ENCODE assay signal across 1 fruit fly cellular context in genomic region chr3L:8693558-8694502, dm6.
TF ChIP-seq lines count a peak whose summit lies in the region.

No protein-coding gene starts in this region.

TF ChIP-seq in whole organism, embryonic, 481 proteins besides CTCF, POLR2A, EP300 and RAD21 (continued from another document):
- TF ChIP-seq trh (GFP tag; optimal IDR thresholded peaks at IDR 0.05; lab: Kevin White, UChicago) = no peak
- TF ChIP-seq CG11456 (GFP tag; IDR thresholded peaks at IDR 0.05; lab: Robert Waterston, UW) = 0 out of 3 replicates have a peak, but pooled peaks have one; percentile 21
- TF ChIP-seq Drgx (GFP tag; IDR thresholded peaks at IDR 0.05; lab: Robert Waterston, UW) = peak; percentile 46; the same call in 1 of the 2 replicates
- TF ChIP-seq Rfx (GFP tag; IDR thresholded peaks at IDR 0.05; lab: Robert Waterston, UW) = peak; percentile 26; the same call in 1 of the 2 replicates
- peak; percentile 35 for TF ChIP-seq Ets65A (GFP tag; lab: Kevin White, UChicago)
- TF ChIP-seq Sry-β (GFP tag; optimal IDR thresholded peaks at IDR 0.05; lab: Kevin White, UChicago) = no peak
- TF ChIP-seq abd-A (tag; optimal IDR thresholded peaks at IDR 0.05; lab: Kevin White, UChicago) = peak; percentile 6
- TF ChIP-seq Bteb2 (GFP tag; optimal IDR thresholded peaks at IDR 0.05; lab: Kevin White, UChicago) = no peak
- TF ChIP-seq H2.0 (GFP tag; IDR thresholded peaks at IDR 0.05; lab: Robert Waterston, UW) = no peak
- peak; percentile 88 for TF ChIP-seq CG6175 (GFP tag; IDR thresholded peaks at IDR 0.05; lab: Robert Waterston, UW)
- no peak for TF ChIP-seq CG8290 (GFP tag; optimal IDR thresholded peaks at IDR 0.05; lab: Kevin White, UChicago)
- peak in 1 of 2 experiments; percentile 45 for TF ChIP-seq CG8290 (tag; optimal IDR thresholded peaks at IDR 0.05; lab: Kevin White, UChicago)
- TF ChIP-seq HLH3B (GFP tag; IDR thresholded peaks at IDR 0.05; lab: Robert Waterston, UW) = no peak
- TF ChIP-seq CG2129 (GFP tag; IDR thresholded peaks at IDR 0.05; lab: Robert Waterston, UW; ENCODE audit: partially characterized antibody) = no peak
- no peak for TF ChIP-seq ttk (GFP tag; IDR thresholded peaks at IDR 0.05; lab: Robert Waterston, UW)
- 0 out of 2 replicates have a peak, but pooled peaks have one; percentile 45 for TF ChIP-seq vvl (GFP tag; IDR thresholded peaks at IDR 0.05; lab: Robert Waterston, UW)
- TF ChIP-seq CG7357 (GFP tag; IDR thresholded peaks at IDR 0.05; lab: Robert Waterston, UW) = no peak
- peak; percentile 24 for TF ChIP-seq sens (GFP tag; lab: Kevin White, UChicago)
- no peak for TF ChIP-seq tin (GFP tag; optimal IDR thresholded peaks at IDR 0.05; lab: Kevin White, UChicago)
- TF ChIP-seq CG9932 (GFP tag; IDR thresholded peaks at IDR 0.05; lab: Robert Waterston, UW) = 0 out of 2 replicates have a peak, but pooled peaks have one; percentile 9
- no peak for TF ChIP-seq inv (GFP tag; IDR thresholded peaks at IDR 0.05; lab: Robert Waterston, UW; ENCODE audit: partially characterized antibody)
- no peak for TF ChIP-seq ab (GFP tag; optimal IDR thresholded peaks at IDR 0.05; lab: Kevin White, UChicago)
- peak; percentile 0 for TF ChIP-seq lab (GFP tag; optimal IDR thresholded peaks at IDR 0.05; lab: Kevin White, UChicago)
- no peak for TF ChIP-seq CG13424 (tag; optimal IDR thresholded peaks at IDR 0.05; lab: Kevin White, UChicago)
- TF ChIP-seq CG7839 (tag; optimal IDR thresholded peaks at IDR 0.05; lab: Kevin White, UChicago) = no peak
- TF ChIP-seq klu (GFP tag; IDR thresholded peaks at IDR 0.05; lab: Robert Waterston, UW) = no peak
- no peak for TF ChIP-seq CG14014 (GFP tag; IDR thresholded peaks at IDR 0.05; lab: Robert Waterston, UW)
- TF ChIP-seq HLH54F (GFP tag; optimal IDR thresholded peaks at IDR 0.05; lab: Kevin White, UChicago) = no peak
- TF ChIP-seq lmd (GFP tag; IDR thresholded peaks at IDR 0.05; lab: Robert Waterston, UW) = no peak; the same call in 1 of the 2 replicates
- no peak for TF ChIP-seq org-1 (GFP tag; optimal IDR thresholded peaks at IDR 0.05; lab: Kevin White, UChicago)
- peak; percentile 17 for TF ChIP-seq CG9817 (tag; optimal IDR thresholded peaks at IDR 0.05; lab: Kevin White, UChicago)
- TF ChIP-seq CG2678 (tag; optimal IDR thresholded peaks at IDR 0.05; lab: Kevin White, UChicago) = peak; percentile 21
- peak in 1 of 2 experiments; percentile 31 for TF ChIP-seq bsh (GFP tag; optimal IDR thresholded peaks at IDR 0.05; lab: Kevin White, UChicago)
- no peak for TF ChIP-seq Six4 (GFP tag; optimal IDR thresholded peaks at IDR 0.05; lab: Kevin White, UChicago)
- TF ChIP-seq Dfd (GFP tag; optimal IDR thresholded peaks at IDR 0.05; lab: Kevin White, UChicago) = no peak
- peak; percentile 68 for TF ChIP-seq cwo (GFP tag; optimal IDR thresholded peaks at IDR 0.05; lab: Kevin White, UChicago)
- TF ChIP-seq Jarid2 (GFP tag; optimal IDR thresholded peaks at IDR 0.05; lab: Kevin White, UChicago) = no peak
- TF ChIP-seq Tbp (GFP tag; optimal IDR thresholded peaks at IDR 0.05; lab: Kevin White, UChicago) = no peak
- TF ChIP-seq danr (GFP tag; IDR thresholded peaks at IDR 0.05; lab: Robert Waterston, UW) = no peak
- TF ChIP-seq Fer3 (tag; optimal IDR thresholded peaks at IDR 0.05; lab: Kevin White, UChicago) = no peak
- no peak for TF ChIP-seq mam (GFP tag; optimal IDR thresholded peaks at IDR 0.05; lab: Kevin White, UChicago)
- TF ChIP-seq Ada2b (GFP tag; IDR thresholded peaks at IDR 0.05; lab: Robert Waterston, UW) = no peak
- TF ChIP-seq fu2 (GFP tag; optimal IDR thresholded peaks at IDR 0.05; lab: Kevin White, UChicago) = no peak
- peak; percentile 16 for TF ChIP-seq dmrt99B (tag; optimal IDR thresholded peaks at IDR 0.05; lab: Kevin White, UChicago)
- TF ChIP-seq bcd (GFP tag; optimal IDR thresholded peaks at IDR 0.05; lab: Kevin White, UChicago) = peak; percentile 38
- no peak for TF ChIP-seq CG11723 (GFP tag; optimal IDR thresholded peaks at IDR 0.05; lab: Kevin White, UChicago)
- TF ChIP-seq z (GFP tag; IDR thresholded peaks at IDR 0.05; lab: Robert Waterston, UW) = peak; percentile 80; the same call in 2 of the 3 replicates
- peak; percentile 58 for TF ChIP-seq CG32532 (GFP tag; IDR thresholded peaks at IDR 0.05; lab: Robert Waterston, UW)
- TF ChIP-seq CG15514 (GFP tag; optimal IDR thresholded peaks at IDR 0.05; lab: Kevin White, UChicago) = peak; percentile 9
- TF ChIP-seq kah (GFP tag; optimal IDR thresholded peaks at IDR 0.05; lab: Kevin White, UChicago) = no peak
- no peak for TF ChIP-seq pho (GFP tag; optimal IDR thresholded peaks at IDR 0.05; lab: Kevin White, UChicago)
- TF ChIP-seq hb (GFP tag; IDR thresholded peaks at IDR 0.05; lab: Robert Waterston, UW; ENCODE audit: partially characterized antibody) = no peak
- TF ChIP-seq CG2116 (GFP tag; optimal IDR thresholded peaks at IDR 0.05; lab: Kevin White, UChicago) = no peak
- no peak for TF ChIP-seq CG3838 (GFP tag; optimal IDR thresholded peaks at IDR 0.05; lab: Kevin White, UChicago)
- TF ChIP-seq Nf-YC (tag; optimal IDR thresholded peaks at IDR 0.05; lab: Kevin White, UChicago) = no peak
- peak; percentile 71 for TF ChIP-seq Med (GFP tag; lab: Kevin White, UChicago)
- no peak for TF ChIP-seq Nf-YB (GFP tag; optimal IDR thresholded peaks at IDR 0.05; lab: Kevin White, UChicago)
- TF ChIP-seq Vsx1 (GFP tag; optimal IDR thresholded peaks at IDR 0.05; lab: Kevin White, UChicago) = peak; percentile 66
- TF ChIP-seq insv (GFP tag; optimal IDR thresholded peaks at IDR 0.05; lab: Kevin White, UChicago) = no peak
- peak; percentile 39 for TF ChIP-seq HHEX (GFP tag; optimal IDR thresholded peaks at IDR 0.05; lab: Kevin White, UChicago)
- TF ChIP-seq oc (tag; optimal IDR thresholded peaks at IDR 0.05; lab: Kevin White, UChicago) = peak; percentile 82
- peak; percentile 24 for TF ChIP-seq CG18599 (GFP tag; optimal IDR thresholded peaks at IDR 0.05; lab: Kevin White, UChicago)
- TF ChIP-seq CG8924 (tag; optimal IDR thresholded peaks at IDR 0.05; lab: Kevin White, UChicago) = no peak
- peak; percentile 88; the same call in 3 of the 4 replicates for TF ChIP-seq chinmo (GFP tag; IDR thresholded peaks at IDR 0.05; lab: Robert Waterston, UW; ENCODE audit: partially characterized antibody)
- TF ChIP-seq sob (GFP tag; IDR thresholded peaks at IDR 0.05; lab: Robert Waterston, UW) = no peak
- no peak for TF ChIP-seq CG3065 (GFP tag; optimal IDR thresholded peaks at IDR 0.05; lab: Kevin White, UChicago)
- no peak for TF ChIP-seq CG34224 (GFP tag; IDR thresholded peaks at IDR 0.05; lab: Robert Waterston, UW; ENCODE audit: partially characterized antibody)
- no peak for TF ChIP-seq btn (GFP tag; optimal IDR thresholded peaks at IDR 0.05; lab: Kevin White, UChicago)
- TF ChIP-seq CG14965 (GFP tag; optimal IDR thresholded peaks at IDR 0.05; lab: Kevin White, UChicago; ENCODE audit: borderline replicate concordance) = no peak
- TF ChIP-seq amos (GFP tag; IDR thresholded peaks at IDR 0.05; lab: Robert Waterston, UW; ENCODE audit: partially characterized antibody) = no peak
- peak; percentile 38 for TF ChIP-seq sug (tag; optimal IDR thresholded peaks at IDR 0.05; lab: Kevin White, UChicago)
- no peak for TF ChIP-seq Hmx (GFP tag; optimal IDR thresholded peaks at IDR 0.05; lab: Kevin White, UChicago)
- no peak for TF ChIP-seq CG11247 (GFP tag; IDR thresholded peaks at IDR 0.05; lab: Robert Waterston, UW)
- no peak for TF ChIP-seq CG9727 (GFP tag; optimal IDR thresholded peaks at IDR 0.05; lab: Kevin White, UChicago)
- no peak for TF ChIP-seq Sry-δ (GFP tag; optimal IDR thresholded peaks at IDR 0.05; lab: Kevin White, UChicago)
- 0 out of 3 replicates have a peak, but pooled peaks have one; percentile 33 for TF ChIP-seq C15 (GFP tag; IDR thresholded peaks at IDR 0.05; lab: Robert Waterston, UW)
- no peak for TF ChIP-seq twi (tag; optimal IDR thresholded peaks at IDR 0.05; lab: Kevin White, UChicago)
- TF ChIP-seq Oli (tag; optimal IDR thresholded peaks at IDR 0.05; lab: Kevin White, UChicago) = no peak
- no peak for TF ChIP-seq CG12391 (tag; optimal IDR thresholded peaks at IDR 0.05; lab: Kevin White, UChicago)
- peak; percentile 74 for TF ChIP-seq sd (tag; optimal IDR thresholded peaks at IDR 0.05; lab: Kevin White, UChicago)
- no peak; the same call in 1 of the 2 replicates for TF ChIP-seq MBD-R2 (GFP tag; IDR thresholded peaks at IDR 0.05; lab: Robert Waterston, UW)
- no peak for TF ChIP-seq cato (GFP tag; optimal IDR thresholded peaks at IDR 0.05; lab: Kevin White, UChicago; ENCODE audit: borderline replicate concordance)
- peak; percentile 17 for TF ChIP-seq CG3281 (GFP tag; optimal IDR thresholded peaks at IDR 0.05; lab: Kevin White, UChicago)
- no peak for TF ChIP-seq CG8478 (optimal IDR thresholded peaks at IDR 0.05; lab: Kevin White, UChicago)
- TF ChIP-seq CG6683 (GFP tag; optimal IDR thresholded peaks at IDR 0.05; lab: Kevin White, UChicago) = no peak
- 0 out of 3 replicates have a peak, but pooled peaks have one; percentile 33 for TF ChIP-seq Dbx (GFP tag; IDR thresholded peaks at IDR 0.05; lab: Robert Waterston, UW)
- no peak for TF ChIP-seq sima (GFP tag; optimal IDR thresholded peaks at IDR 0.05; lab: Kevin White, UChicago)
TF ChIP-seq in whole organism, embryonic: peak in this region for 37.
